Fruit fly (Drosophila melanogaster) whole organism, wandering third instar larva: Measurements from ENCODE around the gene Set8.

Source experiments
- Abd-B ChIP-seq: fragments of >200 bp; optimal IDR thresholded peaks from 2 replicates; lab custom pipeline; 2017; ENCODE audit warnings: missing biosample characterization, missing genetic modification characterization
- CG32264 ChIP-seq: fragments of 200-800 bp; sonication (Bioruptor generic); optimal IDR thresholded peaks from 2 replicates; lab custom pipeline; 2016; ENCODE audit warnings: missing biosample characterization, missing genetic modification characterization
- CG9705 ChIP-seq: fragments of 200-800 bp; sonication (Bioruptor generic); optimal IDR thresholded peaks from 2 replicates; lab custom pipeline; 2018; ENCODE audit warnings: missing biosample characterization, mild to moderate bottlenecking, missing genetic modification characterization
- CrebA ChIP-seq: fragments of 200-800 bp; sonication (Bioruptor generic); optimal IDR thresholded peaks from 2 replicates; lab custom pipeline; 2016; ENCODE audit warnings: missing biosample characterization, mild to moderate bottlenecking, missing genetic modification characterization, borderline replicate concordance
- Dfd ChIP-seq: fragments of >200 bp; optimal IDR thresholded peaks from 2 replicates; lab custom pipeline; 2017; ENCODE audit warnings: missing biosample characterization, missing genetic modification characterization
- Dif ChIP-seq: fragments of 200-275, 200-300 bp; sonication (Bioruptor generic); optimal IDR thresholded peaks from 2 replicates; lab custom pipeline; 2018; ENCODE audit warnings: missing biosample characterization, missing genetic modification characterization; ENCODE audit not compliant: partially characterized antibody
- GATAd ChIP-seq: sonication (Bioruptor generic); optimal IDR thresholded peaks from 2 replicates; lab custom pipeline; 2016; ENCODE audit warnings: missing biosample characterization, missing genetic modification characterization
- HLH106 ChIP-seq: fragments of 200-800 bp; optimal IDR thresholded peaks from 3 replicates; lab custom pipeline; 2019; ENCODE audit warnings: missing biosample characterization, mild to moderate bottlenecking, missing genetic modification characterization, moderate library complexity
- Hnf4 ChIP-seq: fragments of 200-800 bp; sonication (Bioruptor generic); optimal IDR thresholded peaks from 2 replicates; lab custom pipeline; 2016; ENCODE audit warnings: missing biosample characterization, mild to moderate bottlenecking, missing genetic modification characterization
- Hr78 ChIP-seq: fragments of >200 bp; optimal IDR thresholded peaks from 2 replicates; lab custom pipeline; 2017; ENCODE audit warnings: missing biosample characterization, missing genetic modification characterization
- Jra ChIP-seq: sonication (Bioruptor generic); optimal IDR thresholded peaks from 2 replicates; lab custom pipeline; 2016; ENCODE audit warnings: missing biosample characterization, missing genetic modification characterization
- Mio ChIP-seq: sonication (Bioruptor generic); optimal IDR thresholded peaks from 2 replicates; lab custom pipeline; 2016; ENCODE audit warnings: missing biosample characterization, missing genetic modification characterization
- Myc ChIP-seq: fragments of >200 bp; optimal IDR thresholded peaks from 2 replicates; lab custom pipeline; 2017
- OdsH ChIP-seq: fragments of 200-800 bp; sonication (Bioruptor generic); optimal IDR thresholded peaks from 2 replicates; lab custom pipeline; 2016; ENCODE audit warnings: missing biosample characterization, mild to moderate bottlenecking, missing genetic modification characterization
- Rel ChIP-seq, 2 experiments: fragments of 200-800 bp; sonication (Bioruptor generic) in 1 of 2; optimal IDR thresholded peaks; 2 replicates in 1 of 2; 3 replicates in 1 of 2; lab custom pipeline; 2016 to 2019; ENCODE audit warnings: mild to moderate bottlenecking in 2 of 2, missing biosample characterization in 2 of 2, missing genetic modification characterization in 2 of 2, moderate library complexity in 1 of 2
- Sp1 ChIP-seq: fragments of 200-800 bp; sonication (Bioruptor generic); optimal IDR thresholded peaks from 3 replicates; lab custom pipeline; 2019; ENCODE audit warnings: missing biosample characterization, mild to moderate bottlenecking, missing genetic modification characterization, moderate library complexity
- Vsx2 ChIP-seq: fragments of 200-300, 225-300 bp; sonication (Bioruptor generic); optimal IDR thresholded peaks from 2 replicates; lab custom pipeline; 2018; ENCODE audit warnings: missing biosample characterization, missing genetic modification characterization; ENCODE audit not compliant: partially characterized antibody
- br ChIP-seq: fragments of 200-800 bp; sonication (Bioruptor generic); optimal IDR thresholded peaks from 2 replicates; lab custom pipeline; 2016; ENCODE audit warnings: missing biosample characterization, missing genetic modification characterization
- brk ChIP-seq: fragments of 200-800 bp; sonication (Bioruptor generic); optimal IDR thresholded peaks from 2 replicates; lab custom pipeline; 2016; ENCODE audit warnings: missing biosample characterization, mild to moderate bottlenecking, missing genetic modification characterization
- dmrt93B ChIP-seq: fragments of 200-800 bp; sonication (Bioruptor generic); optimal IDR thresholded peaks from 2 replicates; lab custom pipeline; 2018; ENCODE audit warnings: missing biosample characterization, mild to moderate bottlenecking, missing genetic modification characterization
- dsf ChIP-seq: sonication (Bioruptor generic); optimal IDR thresholded peaks from 2 replicates; lab custom pipeline; 2016; ENCODE audit warnings: missing biosample characterization, missing genetic modification characterization, borderline replicate concordance
- foxo ChIP-seq, 2 experiments: fragments of 200-800 bp; sonication (Bioruptor generic); optimal IDR thresholded peaks; 2 replicates in 1 of 2; 3 replicates in 1 of 2; lab custom pipeline; 2016 to 2017; ENCODE audit warnings: missing biosample characterization in 2 of 2, missing genetic modification characterization in 2 of 2
- fru ChIP-seq: fragments of 200-800 bp; sonication (Bioruptor generic); optimal IDR thresholded peaks from 3 replicates; lab custom pipeline; 2016; ENCODE audit warnings: missing biosample characterization, mild to moderate bottlenecking, missing genetic modification characterization
- h ChIP-seq: fragments of 200-800 bp; sonication (Bioruptor generic); optimal IDR thresholded peaks from 3 replicates; lab custom pipeline; 2016; ENCODE audit warnings: missing biosample characterization, mild to moderate bottlenecking, missing genetic modification characterization
- lola ChIP-seq: fragments of >200 bp; optimal IDR thresholded peaks from 2 replicates; lab custom pipeline; 2017; ENCODE audit warnings: missing biosample characterization, missing genetic modification characterization
- pan ChIP-seq: fragments of >200 bp; optimal IDR thresholded peaks from 2 replicates; lab custom pipeline; 2017
- psq ChIP-seq: fragments of 200-800 bp; sonication (Bioruptor generic); optimal IDR thresholded peaks from 3 replicates; lab custom pipeline; 2017; ENCODE audit warnings: missing biosample characterization, mild to moderate bottlenecking, missing genetic modification characterization, moderate library complexity
- rgr ChIP-seq: fragments of 200-800 bp; sonication (Bioruptor generic); optimal IDR thresholded peaks from 3 replicates; lab custom pipeline; 2016; ENCODE audit warnings: missing biosample characterization, mild to moderate bottlenecking, missing genetic modification characterization
- sage ChIP-seq: fragments of 200-800 bp; sonication (Bioruptor generic); optimal IDR thresholded peaks from 2 replicates; lab custom pipeline; 2016; ENCODE audit warnings: missing biosample characterization, mild to moderate bottlenecking, missing genetic modification characterization
- sv ChIP-seq: fragments of 200-800 bp; sonication (Bioruptor generic); optimal IDR thresholded peaks from 3 replicates; lab custom pipeline; 2016; ENCODE audit warnings: missing biosample characterization, missing genetic modification characterization
- tai ChIP-seq: sonication (Bioruptor generic); optimal IDR thresholded peaks from 2 replicates; lab custom pipeline; 2016; ENCODE audit warnings: missing biosample characterization, missing genetic modification characterization
- usp ChIP-seq: fragments of >200 bp; optimal IDR thresholded peaks from 2 replicates; lab custom pipeline; 2017; ENCODE audit warnings: missing biosample characterization, missing genetic modification characterization
- woc ChIP-seq: sonication (Bioruptor generic); optimal IDR thresholded peaks from 2 replicates; lab custom pipeline; 2016; ENCODE audit warnings: missing biosample characterization, mild to moderate bottlenecking, missing genetic modification characterization

Set8 gene

dm6 chr3R:14329549-14329948 lies 13.7 kb downstream of the Set8 start:
- TF ChIP-seq CG9705 (GFP tag; lab: Kevin White, UChicago) = no peak
- TF ChIP-seq psq (GFP tag; lab: Kevin White, UChicago) = no peak
- no peak for TF ChIP-seq tai
- no peak for TF ChIP-seq br (GFP tag; lab: Kevin White, UChicago)
- no peak for TF ChIP-seq lola
- no peak for TF ChIP-seq Abd-B (GFP tag; lab: Kevin White, UChicago)
- TF ChIP-seq sv (GFP tag; lab: Kevin White, UChicago) = no peak
- TF ChIP-seq fru (GFP tag; lab: Kevin White, UChicago) = no peak
- no peak for TF ChIP-seq CG32264 (GFP tag; lab: Kevin White, UChicago)
- TF ChIP-seq Sp1 = no peak
- TF ChIP-seq usp (GFP tag; lab: Kevin White, UChicago) = no peak
- no peak for TF ChIP-seq brk
- no peak for TF ChIP-seq Vsx2 (GFP tag; lab: Kevin White, UChicago)
- no peak for TF ChIP-seq GATAd
- TF ChIP-seq Dif (GFP tag; lab: Kevin White, UChicago) = no peak
- no peak for TF ChIP-seq Mio (GFP tag; lab: Kevin White, UChicago)
- no peak for TF ChIP-seq Hnf4 (GFP tag; lab: Kevin White, UChicago)
- no peak for TF ChIP-seq Hr78 (GFP tag; lab: Kevin White, UChicago)
- TF ChIP-seq Dfd (GFP tag; lab: Kevin White, UChicago) = no peak

dm6 chr3R:14330654-14331053 lies 14.8 kb downstream of the Set8 start:
- no peak for TF ChIP-seq CrebA (GFP tag; lab: Kevin White, UChicago)
- no peak for TF ChIP-seq CG32264 (GFP tag; lab: Kevin White, UChicago)
- no peak for TF ChIP-seq pan (lab: Kevin White, UChicago)
- no peak for TF ChIP-seq Hr78 (GFP tag; lab: Kevin White, UChicago)
- TF ChIP-seq Vsx2 (GFP tag; lab: Kevin White, UChicago) = no peak
- TF ChIP-seq, all 38 proteins: peak for 0

dm6 chr3R:14331474-14331873 lies 15.6 kb downstream of the Set8 start:
- no peak for TF ChIP-seq fru (GFP tag; lab: Kevin White, UChicago)
- no peak for TF ChIP-seq Rel (GFP tag; optimal IDR thresholded peaks at IDR 0.05; lab: Kevin White, UChicago)
- TF ChIP-seq Rel (tag; optimal IDR thresholded peaks at IDR 0.05; lab: Kevin White, UChicago) = no peak
- TF ChIP-seq sage (GFP tag; lab: Kevin White, UChicago) = no peak
- no peak for TF ChIP-seq Vsx2 (GFP tag; lab: Kevin White, UChicago)
- no peak for TF ChIP-seq CG32264 (GFP tag; lab: Kevin White, UChicago)
- TF ChIP-seq dsf (GFP tag; lab: Kevin White, UChicago) = no peak
- no peak for TF ChIP-seq Dif (GFP tag; lab: Kevin White, UChicago)
- TF ChIP-seq OdsH (GFP tag; lab: Kevin White, UChicago) = no peak
- no peak for TF ChIP-seq lola
- TF ChIP-seq brk = no peak
- no peak for TF ChIP-seq HLH106 (tag; lab: Kevin White, UChicago)

dm6 chr3R:14332735-14333134 lies 16.9 kb downstream of the Set8 start:
- TF ChIP-seq Myc (lab: Kevin White, UChicago) (no peak), rgr (GFP tag; lab: Kevin White, UChicago) (no peak), CG9705 (GFP tag; lab: Kevin White, UChicago) (no peak), h (GFP tag; lab: Kevin White, UChicago) (no peak), br (GFP tag; lab: Kevin White, UChicago) (no peak), Dfd (GFP tag; lab: Kevin White, UChicago) (no peak), CG32264 (GFP tag; lab: Kevin White, UChicago) (no peak), OdsH (GFP tag; lab: Kevin White, UChicago) (no peak), brk (no peak), Mio (GFP tag; lab: Kevin White, UChicago) (no peak), dmrt93B (GFP tag; lab: Kevin White, UChicago) (no peak), GATAd (no peak), woc (GFP tag; lab: Kevin White, UChicago) (no peak), lola (no peak), Sp1 (no peak), foxo (GFP tag; optimal IDR thresholded peaks at IDR 0.05; lab: Kevin White, UChicago) (no peak), tai (no peak), Jra (no peak), usp (GFP tag; lab: Kevin White, UChicago) (no peak)
